Worm (Caenorhabditis elegans) whole organism, L4 larva: Measurements from ENCODE around the gene fipr-10.

Source experiments
- D1046.2 ChIP-seq: fragments of 200-800 bp; sonication (Bioruptor generic); IDR thresholded peaks from 2 replicates; pipeline ENCODE4 v1.3.6; 2022; ENCODE audit warnings: missing genetic modification characterization, missing compliant biosample characterization
- R02D3.7 ChIP-seq: fragments of 150-350 bp; sonication (generic microtip); optimal IDR thresholded peaks from 3 replicates; lab custom pipeline; 2014; ENCODE audit warnings: missing biosample characterization, missing genetic modification characterization
- Y48G9A.11 ChIP-seq: fragments of 200-800 bp; sonication (Bioruptor generic); IDR thresholded peaks from 2 replicates; pipeline ENCODE4 v1.3.6; 2022; ENCODE audit warnings: missing genetic modification reagents, missing genetic modification characterization, missing compliant biosample characterization
- Y75B8A.6 ChIP-seq: fragments of 200-800 bp; sonication (Bioruptor generic); IDR thresholded peaks from 2 replicates; pipeline ENCODE4 v1.3.6; 2022; ENCODE audit warnings: missing genetic modification reagents, missing genetic modification characterization, missing compliant biosample characterization
- ceh-28 ChIP-seq: fragments of 150-350 bp; optimal IDR thresholded peaks from 2 replicates; lab custom pipeline; 2014; ENCODE audit warnings: missing biosample characterization, missing genetic modification reagents, missing genetic modification characterization
- ceh-32 ChIP-seq: sonication (generic microtip); optimal IDR thresholded peaks from 2 replicates; lab custom pipeline; 2016; ENCODE audit warnings: mild to moderate bottlenecking, missing genetic modification characterization, missing compliant biosample characterization; ENCODE audit not compliant: poor library complexity
- cey-2 ChIP-seq: sonication (generic microtip); optimal IDR thresholded peaks from 3 replicates; lab custom pipeline; 2017; ENCODE audit warnings: missing genetic modification characterization, mild to moderate bottlenecking, missing compliant biosample characterization, antibody characterized with exemption, borderline replicate concordance; ENCODE audit not compliant: insufficient read depth
- daf-12 ChIP-seq: fragments of 150-350 bp; optimal IDR thresholded peaks from 2 replicates; lab custom pipeline; 2014; ENCODE audit warnings: missing biosample characterization, missing genetic modification reagents, missing genetic modification characterization
- daf-16 ChIP-seq, 3 experiments: sonication (generic microtip); optimal IDR thresholded peaks; 2 replicates each; lab custom pipeline; 2016 to 2017; ENCODE audit warnings: missing genetic modification characterization in 3 of 3, missing genetic modification reagents in 3 of 3, mild to moderate bottlenecking in 2 of 3, missing compliant biosample characterization in 2 of 3, missing biosample characterization in 1 of 3, moderate library complexity in 1 of 3
- dpl-1 ChIP-seq: fragments of 150-350 bp; optimal IDR thresholded peaks from 2 replicates; lab custom pipeline; 2014; ENCODE audit warnings: missing biosample characterization, missing genetic modification reagents, missing genetic modification characterization
- dve-1 ChIP-seq: sonication (generic microtip); optimal IDR thresholded peaks from 2 replicates; lab custom pipeline; 2017; ENCODE audit warnings: antibody characterized with exemption, mild to moderate bottlenecking, missing genetic modification characterization, missing compliant biosample characterization; ENCODE audit not compliant: insufficient read depth
- hif-1 ChIP-seq, 2 experiments: sonication (generic microtip); optimal IDR thresholded peaks; 2 replicates each; lab custom pipeline; 2016 to 2017; ENCODE audit warnings: missing compliant biosample characterization in 2 of 2, missing genetic modification characterization in 2 of 2, missing genetic modification reagents in 2 of 2, missing genotype in 2 of 2, mild to moderate bottlenecking in 1 of 2
- hlh-30 ChIP-seq: sonication (generic microtip); optimal IDR thresholded peaks from 2 replicates; lab custom pipeline; 2017; ENCODE audit warnings: antibody characterized with exemption, mild to moderate bottlenecking, missing genetic modification characterization, missing compliant biosample characterization; ENCODE audit not compliant: insufficient read depth
- lin-1 ChIP-seq: fragments of 200-800 bp; sonication (Bioruptor generic); IDR thresholded peaks from 2 replicates; pipeline ENCODE4 v1.3.6; 2022; ENCODE audit warnings: missing genetic modification reagents, missing genetic modification characterization, missing compliant biosample characterization
- lin-39 ChIP-seq: fragments of 150-350 bp; optimal IDR thresholded peaks from 2 replicates; lab custom pipeline; 2014; ENCODE audit warnings: missing biosample characterization, missing genetic modification reagents, missing genetic modification characterization
- madf-5 ChIP-seq, 2 experiments: fragments of 200-800 bp; sonication (Bioruptor generic); IDR thresholded peaks; 2 replicates each; pipeline ENCODE4 v1.3.6; 2022; ENCODE audit warnings: missing compliant biosample characterization in 2 of 2, missing genetic modification characterization in 2 of 2
- mep-1 ChIP-seq: fragments of 150-350 bp; sonication (generic microtip); optimal IDR thresholded peaks from 3 replicates; lab custom pipeline; 2014; ENCODE audit warnings: missing biosample characterization, missing genetic modification characterization
- mxl-2 ChIP-seq: fragments of 200-800 bp; sonication (Bioruptor generic); conservative IDR thresholded peaks from 2 replicates; pipeline ENCODE4 v1.3.6; 2022; ENCODE audit warnings: missing genetic modification reagents, missing genetic modification characterization, missing compliant biosample characterization
- nhr-28 ChIP-seq: fragments of 150-350 bp; optimal IDR thresholded peaks from 2 replicates; lab custom pipeline; 2014; ENCODE audit warnings: missing biosample characterization, missing genetic modification characterization
- nhr-6 ChIP-seq: fragments of 150-350 bp; optimal IDR thresholded peaks from 2 replicates; lab custom pipeline; 2014; ENCODE audit warnings: missing biosample characterization, missing genetic modification characterization
- nhr-77 ChIP-seq: fragments of 150-350 bp; optimal IDR thresholded peaks from 2 replicates; lab custom pipeline; 2014; ENCODE audit warnings: missing biosample characterization, missing genetic modification characterization
- pha-4 ChIP-seq, 2 experiments: fragments of 150-350 bp in 1 of 2; fragments of 200-800 bp in 1 of 2; sonication (Bioruptor generic) in 1 of 2; IDR thresholded peaks in 1 of 2; optimal IDR thresholded peaks in 1 of 2; 2 replicates each; pipeline versions ENCODE4 v1.3.6 to Lab custom; 2014 to 2022; ENCODE audit warnings: missing genetic modification characterization in 2 of 2, missing genetic modification reagents in 2 of 2, missing biosample characterization in 1 of 2, missing compliant biosample characterization in 1 of 2
- pqm-1 ChIP-seq: sonication (generic microtip); optimal IDR thresholded peaks from 2 replicates; lab custom pipeline; 2017; ENCODE audit warnings: missing biosample characterization, missing genetic modification characterization
- snpc-1.2 ChIP-seq: fragments of 200-800 bp; sonication (Bioruptor generic); IDR thresholded peaks from 2 replicates; pipeline ENCODE4 v1.3.6; 2022; ENCODE audit warnings: missing genetic modification reagents, missing genetic modification characterization, missing compliant biosample characterization
- unc-62 ChIP-seq, 3 experiments: fragments of 150-350 bp in 1 of 3; sonication (generic microtip); optimal IDR thresholded peaks in 2 of 3; peaks in 1 of 3; 1 replicate in 1 of 3; 2 replicates in 2 of 3; lab custom pipeline; 2014 to 2017; ENCODE audit warnings: missing biosample characterization in 3 of 3, missing genetic modification characterization in 3 of 3, missing genetic modification reagents in 3 of 3, missing genotype in 1 of 3
- vab-7 ChIP-seq: fragments of 200-800 bp; sonication (Bioruptor generic); IDR thresholded peaks from 2 replicates; pipeline ENCODE4 v1.3.6; 2022; ENCODE audit warnings: missing genetic modification reagents, missing genetic modification characterization, missing compliant biosample characterization
- zip-2 ChIP-seq: fragments of 150-350 bp; optimal IDR thresholded peaks from 2 replicates; lab custom pipeline; 2014; ENCODE audit warnings: missing biosample characterization, missing genetic modification characterization
- ztf-11 ChIP-seq: fragments of 150-350 bp; optimal IDR thresholded peaks from 2 replicates; lab custom pipeline; 2014; ENCODE audit warnings: missing biosample characterization, missing genetic modification characterization

The fipr-10 gene

ce11 chrV:9927954-9928353 is 14.0 kb downstream of the fipr-10 start:
- TF ChIP-seq pqm-1 (tag; lab: Kevin White, UChicago) (peak; percentile 16), hlh-30 (tag; lab: Kevin White, UChicago) (peak; percentile 39), cey-2 (tag; lab: Kevin White, UChicago) (no peak), zip-2 (tag; lab: Kevin White, UChicago) (no peak), nhr-77 (tag; lab: Kevin White, UChicago) (peak; percentile 48), daf-16 (GFP tag; optimal IDR thresholded peaks at IDR 0.05; lab: Kevin White, UChicago) (no peak), daf-16 (tag; optimal IDR thresholded peaks at IDR 0.05; lab: Kevin White, UChicago) (peak; percentile 90), nhr-28 (tag; lab: Kevin White, UChicago) (peak; percentile 30), lin-39 (tag; lab: Kevin White, UChicago) (no peak), dve-1 (tag; lab: Kevin White, UChicago) (peak; percentile 69)
- TF ChIP-seq, all 104 proteins: peak for 6

ce11 chrV:9930612-9931065 is 16.7 kb downstream of the fipr-10 start, which contains the start of the genes rmh-2 and suds-3:
rmh-2 (minus strand) TSS chrV:9930775.
suds-3 (plus strand) TSS chrV:9931015.
- peak; percentile 79 for TF ChIP-seq dpl-1 (GFP tag; lab: Kevin White, UChicago)
- TF ChIP-seq pha-4 (GFP tag; IDR thresholded peaks at IDR 0.05; lab: Robert Waterston, UW), result 0 out of 2 replicates have a peak, but pooled peaks have one; percentile 32
- no peak for TF ChIP-seq pha-4 (tag; optimal IDR thresholded peaks at IDR 0.05; lab: Kevin White, UChicago)
- TF ChIP-seq nhr-77 (tag; lab: Kevin White, UChicago), result peak; percentile 1
- no peak for TF ChIP-seq ceh-28 (tag; lab: Kevin White, UChicago)
- no peak for TF ChIP-seq snpc-1.2 (GFP tag; lab: Robert Waterston, UW)
- peak; percentile 27 for TF ChIP-seq hlh-30 (tag; lab: Kevin White, UChicago)
- TF ChIP-seq ztf-11 (tag; lab: Kevin White, UChicago), result no peak
- TF ChIP-seq hif-1 (tag; optimal IDR thresholded peaks at IDR 0.05; lab: Kevin White, UChicago), result no peak
- TF ChIP-seq R02D3.7 (tag; lab: Kevin White, UChicago), result peak; percentile 85
- peak; percentile 23 for TF ChIP-seq nhr-28 (tag; lab: Kevin White, UChicago)

ce11 chrV:9937435-9937834 is 23.5 kb downstream of the fipr-10 start, which contains the start of gene srj-33:
srj-33 (minus strand) TSS chrV:9937535.
- no peak for TF ChIP-seq vab-7 (GFP tag; lab: Robert Waterston, UW)
- TF ChIP-seq zip-2 (tag; lab: Kevin White, UChicago), result no peak
- TF ChIP-seq nhr-6 (tag; lab: Kevin White, UChicago), result no peak
- no peak for TF ChIP-seq lin-1
- no peak for TF ChIP-seq ceh-32 (tag; lab: Kevin White, UChicago)
- TF ChIP-seq, all 104 proteins: peak for 0

- TF ChIP-seq madf-5 (GFP tag; IDR thresholded peaks at IDR 0.05; lab: Robert Waterston, UW) (no peak), mxl-2 (GFP tag; lab: Robert Waterston, UW) (no peak), unc-62 (GFP tag; optimal IDR thresholded peaks at IDR 0.05 in 1 of 2; lab: Kevin White, UChicago) (peak in 1 of 2 experiments; percentile 70), unc-62 (tag; optimal IDR thresholded peaks at IDR 0.05; lab: Kevin White, UChicago) (no peak)
Measured at ce11 chrV:9943039-9943438, 29.1 kb downstream of the fipr-10 start, which contains the start of gene fipr-12. fipr-12 (plus strand) TSS chrV:9943339.

- TF ChIP-seq D1046.2 (GFP tag; lab: Robert Waterston, UW) (no peak), mep-1 (tag; lab: Kevin White, UChicago) (no peak), unc-62 (GFP tag; optimal IDR thresholded peaks at IDR 0.05 in 1 of 2; lab: Kevin White, UChicago) (peak in 1 of 2 experiments; percentile 19), unc-62 (tag; optimal IDR thresholded peaks at IDR 0.05; lab: Kevin White, UChicago) (no peak), dpl-1 (GFP tag; lab: Kevin White, UChicago) (no peak), Y75B8A.6 (no peak), nhr-77 (tag; lab: Kevin White, UChicago) (no peak), ceh-32 (tag; lab: Kevin White, UChicago) (no peak), Y48G9A.11 (GFP tag; lab: Robert Waterston, UW) (no peak), daf-12 (no peak)
Measured at ce11 chrV:9944093-9944492, 30.1 kb downstream of the fipr-10 start, which contains the start of gene sre-28. sre-28 (plus strand) TSS chrV:9944393.
